Worm (Caenorhabditis elegans) whole organism, L1 larva: ENCODE measurements around the gene str-111.

Experiments
- C16A3.4 ChIP-seq: fragments of 150-350 bp; optimal IDR thresholded peaks from 2 replicates; lab custom pipeline; 2014; ENCODE audit warnings: missing biosample characterization, missing genetic modification characterization
- Y116A8C.19 ChIP-seq: sonication (generic microtip); optimal IDR thresholded peaks from 2 replicates; lab custom pipeline; 2016; ENCODE audit warnings: missing compliant biosample characterization, missing genetic modification characterization, borderline replicate concordance
- aha-1 ChIP-seq: fragments of 150-350 bp; optimal IDR thresholded peaks from 2 replicates; lab custom pipeline; 2014; ENCODE audit warnings: missing biosample characterization, missing genetic modification characterization
- blmp-1 ChIP-seq: fragments of 150-350 bp; optimal IDR thresholded peaks from 2 replicates; lab custom pipeline; 2014; ENCODE audit warnings: missing biosample characterization, missing genetic modification characterization
- ceh-63 ChIP-seq: fragments of 200-800 bp; sonication (Bioruptor generic); optimal IDR thresholded peaks from 2 replicates; lab custom pipeline; 2018; ENCODE audit warnings: mild to moderate bottlenecking, missing genetic modification characterization, missing compliant biosample characterization
- ceh-8 ChIP-seq: fragments of 200-800 bp; sonication (Bioruptor generic); optimal IDR thresholded peaks from 2 replicates; lab custom pipeline; 2018; ENCODE audit warnings: mild to moderate bottlenecking, missing genetic modification characterization, moderate library complexity, missing compliant biosample characterization
- ceh-82 ChIP-seq, 3 experiments: fragments of 150-350 bp in 1 of 3; sonication (generic microtip) in 2 of 3; optimal IDR thresholded peaks; 2 replicates each; lab custom pipeline; 2014 to 2017; ENCODE audit warnings: missing biosample characterization in 3 of 3, missing genetic modification characterization in 3 of 3
- ceh-90 ChIP-seq: sonication (generic microtip); optimal IDR thresholded peaks from 2 replicates; lab custom pipeline; 2016; ENCODE audit warnings: missing genetic modification characterization, missing compliant biosample characterization
- egl-27 ChIP-seq, 2 experiments: fragments of 150-350 bp in 1 of 2; sonication (generic microtip); optimal IDR thresholded peaks; 3 replicates each; lab custom pipeline; 2017 to 2018; ENCODE audit warnings: missing biosample characterization in 2 of 2, missing genetic modification characterization in 2 of 2, missing genetic modification reagents in 2 of 2
- fkh-4 ChIP-seq: sonication (generic microtip); optimal IDR thresholded peaks from 2 replicates; lab custom pipeline; 2016; ENCODE audit warnings: missing compliant biosample characterization, missing genetic modification characterization, borderline replicate concordance
- hlh-17 ChIP-seq: fragments of 200-800 bp; sonication (Bioruptor generic); optimal IDR thresholded peaks from 2 replicates; lab custom pipeline; 2018; ENCODE audit warnings: missing genetic modification characterization, mild to moderate bottlenecking, missing compliant biosample characterization, moderate library complexity, borderline replicate concordance
- hlh-4 ChIP-seq: sonication (generic microtip); optimal IDR thresholded peaks from 2 replicates; lab custom pipeline; 2016; ENCODE audit warnings: mild to moderate bottlenecking, missing genetic modification characterization, missing compliant biosample characterization
- hpl-2 ChIP-seq: fragments of 150-350 bp; optimal IDR thresholded peaks from 2 replicates; lab custom pipeline; 2014; ENCODE audit warnings: missing biosample characterization, missing genetic modification reagents, missing genetic modification characterization
- isw-1 ChIP-seq: fragments of 200-800 bp; sonication (Bioruptor generic); IDR thresholded peaks from 2 replicates; pipeline ENCODE4 v1.3.6; 2022; ENCODE audit warnings: missing genetic modification characterization, missing compliant biosample characterization
- lin-13 ChIP-seq: fragments of 150-350 bp; optimal IDR thresholded peaks from 2 replicates; lab custom pipeline; 2014; ENCODE audit warnings: missing biosample characterization, missing genetic modification reagents, missing genetic modification characterization
- lin-15B ChIP-seq: fragments of 150-350 bp; sonication (generic microtip); optimal IDR thresholded peaks from 3 replicates; lab custom pipeline; 2014; ENCODE audit warnings: missing biosample characterization, missing genetic modification characterization
- nhr-12 ChIP-seq: sonication (generic microtip); optimal IDR thresholded peaks from 2 replicates; lab custom pipeline; 2017; ENCODE audit warnings: missing biosample characterization, missing genetic modification characterization
- nhr-20 ChIP-seq: sonication (generic microtip); optimal IDR thresholded peaks from 2 replicates; lab custom pipeline; 2016; ENCODE audit warnings: mild to moderate bottlenecking, missing genetic modification characterization, missing compliant biosample characterization
- nhr-237 ChIP-seq: fragments of 150-350 bp; optimal IDR thresholded peaks from 2 replicates; lab custom pipeline; 2014; ENCODE audit warnings: missing biosample characterization, missing genetic modification characterization
- nhr-28 ChIP-seq: fragments of 150-350 bp; optimal IDR thresholded peaks from 2 replicates; lab custom pipeline; 2014; ENCODE audit warnings: missing biosample characterization, missing genetic modification characterization
- nhr-71 ChIP-seq: sonication (generic microtip); optimal IDR thresholded peaks from 2 replicates; lab custom pipeline; 2016; ENCODE audit warnings: mild to moderate bottlenecking, missing genetic modification characterization, moderate library complexity, missing compliant biosample characterization
- nhr-84 ChIP-seq: sonication (generic microtip); optimal IDR thresholded peaks from 2 replicates; lab custom pipeline; 2017; ENCODE audit warnings: missing biosample characterization, missing genetic modification characterization
- nhr-90 ChIP-seq: sonication (generic microtip); optimal IDR thresholded peaks from 2 replicates; lab custom pipeline; 2016; ENCODE audit warnings: mild to moderate bottlenecking, missing genetic modification characterization, missing compliant biosample characterization; ENCODE audit not compliant: poor library complexity
- pag-3 ChIP-seq: sonication (generic microtip); optimal IDR thresholded peaks from 2 replicates; lab custom pipeline; 2017; ENCODE audit warnings: missing genetic modification characterization, mild to moderate bottlenecking, missing compliant biosample characterization, antibody characterized with exemption, borderline replicate concordance; ENCODE audit not compliant: insufficient read depth
- tbx-2 ChIP-seq: sonication (generic microtip); optimal IDR thresholded peaks from 2 replicates; lab custom pipeline; 2016; ENCODE audit warnings: missing genetic modification characterization, missing compliant biosample characterization
- tlp-1 ChIP-seq: fragments of 150-350 bp; optimal IDR thresholded peaks from 2 replicates; lab custom pipeline; 2014; ENCODE audit warnings: missing biosample characterization, missing genetic modification characterization
- unc-86 ChIP-seq: sonication (generic microtip); optimal IDR thresholded peaks from 2 replicates; lab custom pipeline; 2016; ENCODE audit warnings: missing genetic modification characterization, missing compliant biosample characterization
- unc-98 ChIP-seq: fragments of 200-800 bp; sonication (Bioruptor generic); IDR thresholded peaks from 2 replicates; pipeline ENCODE4 v1.3.6; 2022; ENCODE audit warnings: missing genetic modification characterization, missing compliant biosample characterization
- zip-4 ChIP-seq: fragments of 200-800 bp; sonication (Bioruptor generic); optimal IDR thresholded peaks from 2 replicates; lab custom pipeline; 2018; ENCODE audit warnings: mild to moderate bottlenecking, missing genetic modification characterization, moderate library complexity, missing compliant biosample characterization
- ztf-4 ChIP-seq: fragments of 150-350 bp; optimal IDR thresholded peaks from 2 replicates; lab custom pipeline; 2014; ENCODE audit warnings: missing biosample characterization, missing genetic modification characterization

The str-111 gene

ce11 chrV:16159594-16159993, 9.3 kb downstream of the str-111 start, which contains the start of gene F10A3.17:
F10A3.17 (minus strand) TSS chrV:16159694.
- TF ChIP-seq nhr-71 (tag; lab: Kevin White, UChicago) (no peak), nhr-12 (tag; lab: Kevin White, UChicago) (no peak), blmp-1 (tag; lab: Kevin White, UChicago) (no peak), fkh-4 (tag; lab: Kevin White, UChicago) (no peak), pag-3 (tag; lab: Kevin White, UChicago) (no peak), isw-1 (GFP tag; lab: Robert Waterston, UW) (no peak), ceh-8 (GFP tag; lab: Kevin White, UChicago) (no peak), zip-4 (GFP tag; lab: Kevin White, UChicago) (no peak)

DNA sequence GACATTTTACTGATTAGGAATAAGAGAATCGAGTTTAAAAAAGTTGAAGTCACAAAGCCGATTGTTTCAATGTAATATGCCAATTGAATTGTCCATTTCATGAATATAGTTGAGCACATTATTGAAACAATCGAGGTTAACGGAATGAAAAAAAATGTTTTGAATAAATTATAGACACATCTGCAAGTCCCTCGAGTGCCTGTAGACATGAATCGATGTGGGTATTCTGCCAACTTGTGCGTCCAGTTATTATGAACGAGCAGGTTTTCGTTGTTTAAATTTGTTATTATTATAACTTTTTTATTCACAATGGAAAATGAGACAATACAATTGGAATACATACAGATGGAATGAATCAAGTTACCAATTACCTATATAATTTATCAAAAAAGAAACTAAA, 10.5 kb downstream of the str-111 start, which contains the start of gene str-99:
TSS of gene str-99 (minus strand) at position 101 of the 400 bp plus-strand sequence.
- no peak for TF ChIP-seq hlh-4 (tag; lab: Kevin White, UChicago)
- TF ChIP-seq lin-13 (GFP tag; lab: Kevin White, UChicago): no peak
- TF ChIP-seq aha-1 (tag; lab: Kevin White, UChicago): no peak
- no peak for TF ChIP-seq zip-4 (GFP tag; lab: Kevin White, UChicago)
- no peak for TF ChIP-seq tbx-2 (tag; lab: Kevin White, UChicago)
- TF ChIP-seq tlp-1 (tag; lab: Kevin White, UChicago): no peak
- TF ChIP-seq hpl-2 (GFP tag; lab: Kevin White, UChicago): no peak
- no peak for TF ChIP-seq lin-15B (tag; lab: Kevin White, UChicago)
- TF ChIP-seq unc-86 (tag; lab: Kevin White, UChicago): no peak
- no peak for TF ChIP-seq nhr-28 (tag; lab: Kevin White, UChicago)
- no peak for TF ChIP-seq hlh-17 (GFP tag; lab: Kevin White, UChicago)
- TF ChIP-seq ztf-4: no peak

DNA sequence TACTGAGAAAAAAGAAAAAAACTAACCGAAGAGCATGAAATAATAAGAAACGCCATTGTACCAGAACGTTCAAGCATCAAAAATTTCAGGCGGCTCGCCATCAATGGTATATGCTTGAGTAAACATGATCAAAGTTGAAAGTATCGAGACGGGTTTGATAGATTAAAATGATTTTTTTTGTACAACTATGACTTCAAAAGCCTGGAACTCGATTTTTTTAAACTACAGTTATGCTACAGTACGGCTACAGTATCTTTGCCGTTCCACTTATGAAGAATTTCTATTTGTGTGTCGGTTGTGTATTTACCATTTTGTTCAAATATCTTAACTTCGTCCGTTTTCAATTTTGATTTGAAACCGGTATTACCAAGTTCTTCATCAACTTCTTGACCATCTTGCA, 13.8 kb downstream of the str-111 start, which contains the start of gene str-97:
TSS of gene str-97 (minus strand) at position 101 of the 400 bp plus-strand sequence.
- no peak for TF ChIP-seq nhr-20 (tag; lab: Kevin White, UChicago)
- TF ChIP-seq Y116A8C.19 (tag; lab: Kevin White, UChicago): no peak
- no peak for TF ChIP-seq unc-86 (tag; lab: Kevin White, UChicago)
- no peak for TF ChIP-seq fkh-4 (tag; lab: Kevin White, UChicago)
- TF ChIP-seq ceh-82 (tag; optimal IDR thresholded peaks at IDR 0.05; lab: Kevin White, UChicago): no peak

- TF ChIP-seq Y116A8C.19 (tag; lab: Kevin White, UChicago): no peak
- TF ChIP-seq nhr-84 (tag; lab: Kevin White, UChicago): no peak
- no peak for TF ChIP-seq nhr-237 (tag; lab: Kevin White, UChicago)
- TF ChIP-seq C16A3.4: no peak
- no peak for TF ChIP-seq ceh-63 (GFP tag; lab: Kevin White, UChicago)
- no peak for TF ChIP-seq blmp-1 (tag; lab: Kevin White, UChicago)
- TF ChIP-seq unc-98 (GFP tag; lab: Robert Waterston, UW): no peak
- TF ChIP-seq ceh-90 (tag; lab: Kevin White, UChicago): no peak
- no peak for TF ChIP-seq isw-1 (GFP tag; lab: Robert Waterston, UW)
- no peak for TF ChIP-seq ztf-4
- no peak for TF ChIP-seq nhr-90 (tag; lab: Kevin White, UChicago)
- no peak for TF ChIP-seq egl-27 (tag; optimal IDR thresholded peaks at IDR 0.05; lab: Kevin White, UChicago)
- TF ChIP-seq nhr-28 (tag; lab: Kevin White, UChicago): no peak
Measured at ce11 chrV:16153375-16153774, 15.6 kb downstream of the str-111 start, which contains the start of gene str-254. str-254 (minus strand) TSS chrV:16153475.

- TF ChIP-seq aha-1 (tag; lab: Kevin White, UChicago): no peak
Measured at ce11 chrV:16148805-16149204, 20.1 kb downstream of the str-111 start, which contains the start of gene F10A3.4. F10A3.4 (plus strand) TSS chrV:16149105.
